Worm (Caenorhabditis elegans) whole organism, early embryonic: Measurements from ENCODE around the gene pck-3.

Source experiments
- B0310.2 ChIP-seq: sonication (generic microtip); optimal IDR thresholded peaks from 2 replicates; lab custom pipeline; 2016; ENCODE audit warnings: mild to moderate bottlenecking, missing genetic modification characterization, missing compliant biosample characterization
- ama-1 ChIP-seq: fragments of 150-350 bp; optimal IDR thresholded peaks from 2 replicates; lab custom pipeline; 2014
- ceh-13 ChIP-seq: fragments of 200-800 bp; sonication (Bioruptor generic); optimal IDR thresholded peaks from 2 replicates; lab custom pipeline; 2018; ENCODE audit warnings: mild to moderate bottlenecking, missing genetic modification characterization, missing compliant biosample characterization
- ceh-36 ChIP-seq: sonication (generic microtip); optimal IDR thresholded peaks from 2 replicates; lab custom pipeline; 2016; ENCODE audit warnings: missing genetic modification characterization, inconsistent platforms, missing compliant biosample characterization
- ets-7 ChIP-seq: sonication (generic microtip); optimal IDR thresholded peaks from 2 replicates; lab custom pipeline; 2016; ENCODE audit warnings: missing genotype, missing genetic modification characterization, missing compliant biosample characterization
- flt-1 ChIP-seq: fragments of 200-800 bp; sonication (Bioruptor generic); IDR thresholded peaks from 2 replicates; pipeline ENCODE4 v1.3.6; 2022; ENCODE audit warnings: missing genetic modification characterization, missing compliant biosample characterization
- pes-1 ChIP-seq: fragments of 200-800 bp; sonication (Bioruptor generic); IDR thresholded peaks from 2 replicates; pipeline ENCODE4 v1.3.6; 2022; ENCODE audit warnings: missing genetic modification reagents, missing genetic modification characterization, missing compliant biosample characterization
- sea-1 ChIP-seq: fragments of 200-800 bp; sonication (Bioruptor generic); conservative IDR thresholded peaks from 2 replicates; pipeline ENCODE4 v1.3.6; 2022; ENCODE audit warnings: missing genetic modification characterization, missing compliant biosample characterization
- tbx-11 ChIP-seq: fragments of 200-800 bp; sonication (Bioruptor generic); IDR thresholded peaks from 2 replicates; pipeline ENCODE4 v1.3.6; 2022; ENCODE audit warnings: missing genetic modification characterization, missing compliant biosample characterization
- tbx-37 ChIP-seq: fragments of 200-800 bp; sonication (Bioruptor generic); conservative IDR thresholded peaks from 2 replicates; pipeline ENCODE4 v1.3.6; 2022; ENCODE audit warnings: missing genetic modification reagents, missing genetic modification characterization, missing compliant biosample characterization
- tra-4 ChIP-seq: sonication (generic microtip); optimal IDR thresholded peaks from 2 replicates; lab custom pipeline; 2017; ENCODE audit warnings: missing genetic modification characterization, missing compliant biosample characterization

ce11 chrIV:5847986-5848707 is 48.3 kb upstream of the pck-3 start, which contains the start of gene sams-3:
- TF ChIP-seq ama-1 (lab: Kevin White, UChicago) (no peak), B0310.2 (tag; lab: Kevin White, UChicago) (no peak), tbx-37 (GFP tag; lab: Robert Waterston, UW) (no peak), pes-1 (GFP tag; lab: Robert Waterston, UW) (no peak), tra-4 (tag; lab: Kevin White, UChicago) (no peak), flt-1 (no peak), ceh-13 (GFP tag; lab: Kevin White, UChicago) (no peak), tbx-11 (GFP tag; lab: Robert Waterston, UW) (no peak), ets-7 (tag; lab: Kevin White, UChicago) (no peak), ceh-36 (tag; lab: Kevin White, UChicago) (no peak), sea-1 (GFP tag; lab: Robert Waterston, UW) (no peak)
